Fruit fly (Drosophila melanogaster) whole organism, embryonic: ENCODE measurements around the gene Cpr65Aw.

Experiments
- B-H2 ChIP-seq: fragments of 200-800 bp; sonication (Bioruptor generic); optimal IDR thresholded peaks from 2 replicates; lab custom pipeline; 2018; ENCODE audit warnings: missing biosample characterization, mild to moderate bottlenecking, missing genetic modification characterization
- Bgb ChIP-seq: fragments of 200-800 bp; sonication (Bioruptor generic); IDR thresholded peaks from 2 replicates; pipeline ENCODE4 v1.3.6; 2022; ENCODE audit warnings: missing biosample characterization, missing genetic modification characterization; ENCODE audit not compliant: partially characterized antibody
- Blimp-1 ChIP-seq: fragments of 200-800 bp; sonication (Bioruptor generic); optimal IDR thresholded peaks from 3 replicates; lab custom pipeline; 2018; ENCODE audit warnings: missing biosample characterization, missing genetic modification characterization, mild to moderate bottlenecking, moderate library complexity, missing genetic modification reagents
- CG11456 ChIP-seq: fragments of 200-800 bp; sonication (Bioruptor generic); IDR thresholded peaks from 3 replicates; pipeline ENCODE4 v1.3.6; 2022; ENCODE audit warnings: missing biosample characterization, missing genetic modification characterization
- CG12236 ChIP-seq: fragments of 200-800 bp; sonication (Bioruptor generic); optimal IDR thresholded peaks from 2 replicates; lab custom pipeline; 2016; ENCODE audit warnings: missing biosample characterization, missing genetic modification characterization
- CG13775 ChIP-seq: fragments of 200-800 bp; sonication (Bioruptor generic); optimal IDR thresholded peaks from 3 replicates; lab custom pipeline; 2017; ENCODE audit warnings: missing biosample characterization, mild to moderate bottlenecking, missing genetic modification characterization
- CG14965 ChIP-seq: fragments of 200-800 bp; sonication (Bioruptor generic); optimal IDR thresholded peaks from 2 replicates; lab custom pipeline; 2016; ENCODE audit warnings: missing biosample characterization, missing genetic modification characterization, borderline replicate concordance
- CG1529 ChIP-seq: fragments of 200-800 bp; sonication (Bioruptor generic); optimal IDR thresholded peaks from 3 replicates; lab custom pipeline; 2018; ENCODE audit warnings: missing biosample characterization, missing genetic modification characterization
- CG16815 ChIP-seq: fragments of 200-800 bp; sonication (Bioruptor generic); optimal IDR thresholded peaks from 3 replicates; lab custom pipeline; 2017; ENCODE audit warnings: missing biosample characterization, mild to moderate bottlenecking, missing genetic modification characterization
- CG1792 ChIP-seq: fragments of 200-800 bp; sonication (Bioruptor generic); optimal IDR thresholded peaks from 2 replicates; lab custom pipeline; 2016; ENCODE audit warnings: missing biosample characterization, missing genetic modification characterization
- CG2120 ChIP-seq: fragments of 200-800 bp; sonication (Bioruptor generic); optimal IDR thresholded peaks from 3 replicates; lab custom pipeline; 2016; ENCODE audit warnings: missing biosample characterization, missing genetic modification characterization
- CG2202 ChIP-seq: fragments of 200-800 bp; sonication (Bioruptor generic); optimal IDR thresholded peaks from 2 replicates; lab custom pipeline; 2018; ENCODE audit warnings: missing biosample characterization, mild to moderate bottlenecking, missing genetic modification characterization
- CG31224 ChIP-seq: fragments of 200-800 bp; sonication (Bioruptor generic); IDR thresholded peaks from 2 replicates; pipeline ENCODE4 v1.3.6; 2022; ENCODE audit warnings: missing biosample characterization, missing genetic modification characterization
- CG31441 ChIP-seq: fragments of 200-800 bp; sonication (Bioruptor generic); IDR thresholded peaks from 2 replicates; pipeline ENCODE4 v1.3.6; 2022; ENCODE audit warnings: missing biosample characterization, missing genetic modification characterization
- CG3163 ChIP-seq: fragments of 200-800 bp; sonication (Bioruptor generic); optimal IDR thresholded peaks from 3 replicates; lab custom pipeline; 2016; ENCODE audit warnings: missing biosample characterization, missing genetic modification characterization
- CG43689 ChIP-seq: fragments of 200-800 bp; sonication (Bioruptor generic); IDR thresholded peaks from 2 replicates; pipeline ENCODE4 v1.3.6; 2022; ENCODE audit warnings: missing biosample characterization, missing genetic modification characterization
- CG4820 ChIP-seq: fragments of 200-800 bp; sonication (Bioruptor generic); optimal IDR thresholded peaks from 3 replicates; lab custom pipeline; 2016; ENCODE audit warnings: missing biosample characterization, missing genetic modification characterization
- CG6272 ChIP-seq: fragments of 200-800 bp; sonication (Bioruptor generic); IDR thresholded peaks from 2 replicates; pipeline ENCODE4 v1.3.6; 2022; ENCODE audit warnings: missing biosample characterization, missing genetic modification characterization
- CG7372 ChIP-seq: fragments of 200-800 bp; sonication (Bioruptor generic); IDR thresholded peaks from 2 replicates; pipeline ENCODE4 v1.3.6; 2022; ENCODE audit warnings: missing biosample characterization, missing genetic modification characterization
- CG8359 ChIP-seq: fragments of 200-800 bp; sonication (Bioruptor generic); optimal IDR thresholded peaks from 2 replicates; lab custom pipeline; 2017; ENCODE audit warnings: missing biosample characterization, mild to moderate bottlenecking, missing genetic modification characterization, borderline replicate concordance
- CG8478 ChIP-seq: fragments of >200 bp; optimal IDR thresholded peaks from 2 replicates; lab custom pipeline; 2018
- CG9215 ChIP-seq: fragments of 200-800 bp; sonication (Bioruptor generic); IDR thresholded peaks from 2 replicates; pipeline ENCODE4 v1.3.6; 2022; ENCODE audit warnings: missing biosample characterization, missing genetic modification characterization
- CHES-1-like ChIP-seq: fragments of 200-800 bp; sonication (Bioruptor generic); optimal IDR thresholded peaks from 2 replicates; lab custom pipeline; 2016; ENCODE audit warnings: missing biosample characterization, missing genetic modification characterization
- Drgx ChIP-seq: fragments of 200-800 bp; sonication (Bioruptor generic); IDR thresholded peaks from 2 replicates; pipeline ENCODE4 v1.3.6; 2022; ENCODE audit warnings: missing biosample characterization, missing genetic modification characterization
- Ets65A ChIP-seq: fragments of 200-800 bp; sonication (Bioruptor generic); peaks from one replicate; lab custom pipeline; 2016; ENCODE audit warnings: missing biosample characterization, missing genetic modification characterization
- Fer3 ChIP-seq: fragments of 200-800 bp; sonication (Bioruptor generic); optimal IDR thresholded peaks from 2 replicates; lab custom pipeline; 2018; ENCODE audit warnings: missing biosample characterization, mild to moderate bottlenecking, missing genetic modification characterization, moderate library complexity
- Hmr ChIP-seq: fragments of 200-800 bp; sonication (Bioruptor generic); optimal IDR thresholded peaks from 3 replicates; lab custom pipeline; 2017; ENCODE audit warnings: mild to moderate bottlenecking, missing biosample characterization, missing genetic modification reagents, missing genetic modification characterization
- Opbp ChIP-seq: fragments of 200-800 bp; sonication (Bioruptor generic); IDR thresholded peaks from 3 replicates; pipeline ENCODE4 v1.3.6; 2022; ENCODE audit warnings: missing biosample characterization, missing genetic modification characterization; ENCODE audit not compliant: partially characterized antibody
- Ravus ChIP-seq: fragments of 200-800 bp; sonication (Bioruptor generic); IDR thresholded peaks from 2 replicates; pipeline ENCODE4 v1.3.6; 2022; ENCODE audit warnings: missing biosample characterization, missing genetic modification characterization
- Rfx ChIP-seq: fragments of 200-800 bp; sonication (Bioruptor generic); IDR thresholded peaks from 2 replicates; pipeline ENCODE4 v1.3.6; 2022; ENCODE audit warnings: missing biosample characterization, missing genetic modification characterization
- ap ChIP-seq: fragments of 200-800 bp; sonication (Bioruptor generic); IDR thresholded peaks from 2 replicates; pipeline ENCODE4 v1.3.6; 2022; ENCODE audit warnings: missing biosample characterization, missing genetic modification characterization
- chif ChIP-seq, 2 experiments: fragments of 200-800 bp; sonication (Bioruptor generic); optimal IDR thresholded peaks; 3 replicates each; lab custom pipeline; 2016; ENCODE audit warnings: missing biosample characterization in 2 of 2, missing genetic modification characterization in 2 of 2
- dpn ChIP-seq, 2 experiments: fragments of 200-800 bp; sonication (Bioruptor generic); optimal IDR thresholded peaks; 3 replicates each; lab custom pipeline; 2016; ENCODE audit warnings: missing biosample characterization in 2 of 2, missing genetic modification characterization in 2 of 2
- eve ChIP-seq, 2 experiments: fragments of >200 bp; optimal IDR thresholded peaks; 2 replicates each; lab custom pipeline; 2017; ENCODE audit warnings: missing biosample characterization in 2 of 2, missing genetic modification characterization in 2 of 2
- ftz-f1 ChIP-seq: fragments of 200-800 bp; sonication (Bioruptor generic); optimal IDR thresholded peaks from 2 replicates; lab custom pipeline; 2016; ENCODE audit warnings: missing biosample characterization, missing genetic modification characterization
- gcm2 ChIP-seq: fragments of 200-800 bp; sonication (Bioruptor generic); optimal IDR thresholded peaks from 2 replicates; lab custom pipeline; 2016; ENCODE audit warnings: missing biosample characterization, missing genetic modification characterization
- gem ChIP-seq: fragments of 200-800 bp; sonication (Bioruptor generic); optimal IDR thresholded peaks from 2 replicates; lab custom pipeline; 2019; ENCODE audit warnings: missing biosample characterization, mild to moderate bottlenecking, missing genetic modification characterization, moderate library complexity
- h ChIP-seq: fragments of >200 bp; optimal IDR thresholded peaks from 2 replicates; lab custom pipeline; 2017
- mld ChIP-seq: fragments of 200-800 bp; sonication (Bioruptor generic); IDR thresholded peaks from 3 replicates; pipeline ENCODE4 v1.3.6; 2022; ENCODE audit warnings: missing biosample characterization, missing genetic modification characterization; ENCODE audit not compliant: partially characterized antibody
- nerfin-2 ChIP-seq: fragments of 200-800 bp; sonication (Bioruptor generic); IDR thresholded peaks from 2 replicates; pipeline ENCODE4 v1.3.6; 2022; ENCODE audit warnings: missing biosample characterization, missing genetic modification characterization; ENCODE audit not compliant: partially characterized antibody
- onecut ChIP-seq: fragments of 200-800 bp; sonication (Bioruptor generic); IDR thresholded peaks from 2 replicates; pipeline ENCODE4 v1.3.6; 2022; ENCODE audit warnings: missing biosample characterization, missing genetic modification characterization
- phol ChIP-seq: fragments of 200-800 bp; sonication (Bioruptor generic); optimal IDR thresholded peaks from 3 replicates; lab custom pipeline; 2018; ENCODE audit warnings: missing biosample characterization, mild to moderate bottlenecking, missing genetic modification characterization, moderate library complexity
- ro ChIP-seq: fragments of 200-800 bp; sonication (Bioruptor generic); IDR thresholded peaks from 2 replicates; pipeline ENCODE4 v1.3.6; 2022; ENCODE audit warnings: missing biosample characterization, missing genetic modification characterization
- row ChIP-seq: fragments of 200-800 bp; sonication (Bioruptor generic); IDR thresholded peaks from 3 replicates; pipeline ENCODE4 v1.3.6; 2022; ENCODE audit warnings: missing biosample characterization, missing genetic modification characterization
- sna ChIP-seq: fragments of 200-800 bp; sonication (Bioruptor generic); IDR thresholded peaks from 2 replicates; pipeline ENCODE4 v1.3.6; 2022; ENCODE audit warnings: missing biosample characterization, missing genetic modification characterization; ENCODE audit not compliant: partially characterized antibody
- toy ChIP-seq: fragments of 200-800 bp; sonication (Bioruptor generic); IDR thresholded peaks from 2 replicates; pipeline ENCODE4 v1.3.6; 2022; ENCODE audit warnings: missing biosample characterization, missing genetic modification characterization
- tx ChIP-seq: fragments of 200-800 bp; sonication (Bioruptor generic); optimal IDR thresholded peaks from 2 replicates; lab custom pipeline; 2016; ENCODE audit warnings: missing biosample characterization, missing genetic modification characterization
- vnd ChIP-seq: fragments of 200-800 bp; sonication (Bioruptor generic); IDR thresholded peaks from 3 replicates; pipeline ENCODE4 v1.3.6; 2022; ENCODE audit warnings: missing biosample characterization, missing genetic modification characterization; ENCODE audit not compliant: partially characterized antibody
- zf30C ChIP-seq: fragments of 200-800 bp; sonication (Bioruptor generic); optimal IDR thresholded peaks from 3 replicates; lab custom pipeline; 2018; ENCODE audit warnings: missing biosample characterization, mild to moderate bottlenecking, missing genetic modification characterization

Gene Cpr65Aw

DNA sequence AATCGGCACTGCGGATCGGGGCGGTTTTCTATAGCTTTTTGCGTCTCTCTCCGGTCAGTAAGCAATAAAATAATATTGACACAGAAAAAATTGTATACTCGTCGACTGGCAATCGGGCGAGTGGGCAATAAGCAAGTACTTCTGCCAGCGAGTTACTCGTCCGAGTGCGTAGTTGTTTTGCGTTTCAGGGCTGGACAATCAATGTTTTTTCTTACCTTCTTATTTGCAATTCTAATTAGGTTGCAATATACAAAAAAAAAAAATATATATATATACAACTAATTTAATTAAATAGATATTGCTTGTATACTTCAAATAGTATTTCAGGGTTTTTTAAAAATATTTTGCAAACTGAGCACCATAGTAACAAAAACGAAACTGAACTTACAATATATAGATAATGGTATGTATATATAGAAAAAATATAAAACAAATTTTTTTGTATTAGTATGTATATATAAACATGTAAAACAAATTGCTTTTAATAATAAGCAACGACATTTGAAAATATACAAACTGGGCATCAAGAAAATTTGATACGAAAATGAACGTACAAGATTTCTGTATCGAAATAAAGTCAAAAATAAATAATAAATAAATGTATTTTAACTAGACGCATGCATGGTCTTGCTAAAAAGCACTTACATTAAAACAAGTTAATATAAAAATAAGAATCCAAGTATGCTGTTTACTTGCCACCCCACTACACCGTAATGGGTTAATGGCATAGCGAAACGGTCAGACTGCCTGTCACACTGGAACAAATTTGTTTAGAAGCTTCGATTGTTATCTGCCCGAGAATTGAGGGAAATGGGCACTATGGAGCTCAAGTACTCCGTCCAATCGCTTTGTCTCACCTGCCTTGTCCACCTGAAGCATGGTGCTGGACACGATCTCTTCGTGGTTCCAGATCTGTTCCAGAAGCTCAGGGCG, 47.0 kb upstream of the Cpr65Aw start, which contains the start of the genes D19A and CG7386 (continued):
- peak; percentile 53 for TF ChIP-seq Hmr (GFP tag; lab: Kevin White, UChicago)
- TF ChIP-seq CG8478 = no peak
- TF ChIP-seq nerfin-2 (GFP tag; lab: Robert Waterston, UW) = no peak
- peak in 1 of 2 experiments; percentile 40 for TF ChIP-seq chif (GFP tag; optimal IDR thresholded peaks at IDR 0.05; lab: Kevin White, UChicago)
- no peak for TF ChIP-seq Opbp (GFP tag; lab: Robert Waterston, UW)
- peak; percentile 13 for TF ChIP-seq CG4820 (GFP tag; lab: Kevin White, UChicago)
- no peak for TF ChIP-seq CG2202 (tag; lab: Kevin White, UChicago)
- peak; percentile 89 for TF ChIP-seq Ets65A
- peak; percentile 17 for TF ChIP-seq CG13775
- TF ChIP-seq Blimp-1 (GFP tag; lab: Kevin White, UChicago) = peak; percentile 48
- no peak for TF ChIP-seq eve (GFP tag; optimal IDR thresholded peaks at IDR 0.05; lab: Kevin White, UChicago)
- peak; percentile 57 for TF ChIP-seq CG31441 (GFP tag; lab: Robert Waterston, UW)
- no peak for TF ChIP-seq CG3163 (GFP tag; lab: Kevin White, UChicago)
- no peak for TF ChIP-seq Ravus (GFP tag; lab: Robert Waterston, UW)
- peak; percentile 87 for TF ChIP-seq zf30C (GFP tag; lab: Kevin White, UChicago)
- no peak for TF ChIP-seq ro
- TF ChIP-seq sna (GFP tag; lab: Robert Waterston, UW) = 0 out of 2 replicates have a peak, but pooled peaks have one; percentile 12
- peak; percentile 74 for TF ChIP-seq gem (tag; lab: Kevin White, UChicago)
- TF ChIP-seq CG7372 (GFP tag; lab: Robert Waterston, UW) = peak; percentile 32; the same call in 1 of the 2 replicates
- peak; percentile 85 for TF ChIP-seq Rfx
- TF ChIP-seq ap (GFP tag; lab: Robert Waterston, UW) = no peak
- peak; percentile 22 for TF ChIP-seq CHES-1-like (GFP tag; lab: Kevin White, UChicago)
- peak; percentile 54 for TF ChIP-seq Fer3
- TF ChIP-seq CG8359 (GFP tag; lab: Kevin White, UChicago) = no peak
- peak; percentile 54 for TF ChIP-seq B-H2 (GFP tag; lab: Kevin White, UChicago)
- peak; percentile 1 for TF ChIP-seq tx (GFP tag; lab: Kevin White, UChicago)
- peak; percentile 22; the same call in 1 of the 2 replicates for TF ChIP-seq CG9215
- TF ChIP-seq CG1529 (GFP tag; lab: Kevin White, UChicago) = no peak
- TF ChIP-seq toy (GFP tag; lab: Robert Waterston, UW) = 0 out of 2 replicates have a peak, but pooled peaks have one; percentile 33
- TF ChIP-seq CG2120 (GFP tag; lab: Kevin White, UChicago) = peak; percentile 79
- TF ChIP-seq phol (tag; lab: Kevin White, UChicago) = peak; percentile 61
- TF ChIP-seq h = no peak
- TF ChIP-seq CG11456 (GFP tag; lab: Robert Waterston, UW) = peak; percentile 78
- TF ChIP-seq row (GFP tag; lab: Robert Waterston, UW) = peak; percentile 93
- peak; percentile 12 for TF ChIP-seq CG16815 (GFP tag; lab: Kevin White, UChicago)
- peak; percentile 49 for TF ChIP-seq gcm2 (GFP tag; lab: Kevin White, UChicago)
- TF ChIP-seq CG12236 (GFP tag; lab: Kevin White, UChicago) = no peak
- TF ChIP-seq vnd (GFP tag; lab: Robert Waterston, UW) = no peak
- TF ChIP-seq CG31224 (GFP tag; lab: Robert Waterston, UW) = 0 out of 2 replicates have a peak, but pooled peaks have one; percentile 29
- peak; percentile 55 for TF ChIP-seq Drgx (GFP tag; lab: Robert Waterston, UW)
- TF ChIP-seq ftz-f1 (GFP tag; lab: Kevin White, UChicago) = no peak
- 0 out of 2 replicates have a peak, but pooled peaks have one; percentile 9 for TF ChIP-seq CG43689 (GFP tag; lab: Robert Waterston, UW)
- no peak for TF ChIP-seq mld
- peak; percentile 57 for TF ChIP-seq onecut
- TF ChIP-seq CG6272 (GFP tag; lab: Robert Waterston, UW) = peak; percentile 57; the same call in 1 of the 2 replicates
- TF ChIP-seq CG14965 (GFP tag; lab: Kevin White, UChicago) = no peak
- TF ChIP-seq dpn (GFP tag; optimal IDR thresholded peaks at IDR 0.05; lab: Kevin White, UChicago) = peak; percentile 33 to 62
- TF ChIP-seq CG1792 (GFP tag; lab: Kevin White, UChicago) = peak; percentile 16
- TF ChIP-seq Bgb (GFP tag; lab: Robert Waterston, UW) = peak; percentile 35; the same call in 1 of the 2 replicates
